Worm (Caenorhabditis elegans) whole organism, midembryonic: Measurements from ENCODE around the gene lim-8.

Experiments used
- T22C8.4 ChIP-seq: fragments of 200-800 bp; sonication (Bioruptor generic); IDR thresholded peaks from 2 replicates; pipeline ENCODE4 v1.3.6; 2022; ENCODE audit warnings: missing genetic modification characterization, missing compliant biosample characterization
- cog-1 ChIP-seq: sonication (generic microtip); optimal IDR thresholded peaks from 2 replicates; lab custom pipeline; 2016; ENCODE audit warnings: missing genetic modification characterization, missing compliant biosample characterization
- flt-1 ChIP-seq: fragments of 200-800 bp; sonication (Bioruptor generic); IDR thresholded peaks from 2 replicates; pipeline ENCODE4 v1.3.6; 2022; ENCODE audit warnings: missing genetic modification characterization, missing compliant biosample characterization
- klf-2 ChIP-seq: fragments of 200-800 bp; sonication (Bioruptor generic); conservative IDR thresholded peaks from 2 replicates; pipeline ENCODE4 v1.3.6; 2022; ENCODE audit warnings: missing genetic modification reagents, missing genetic modification characterization, missing compliant biosample characterization
- med-1 ChIP-seq: sonication (generic microtip); optimal IDR thresholded peaks from 2 replicates; lab custom pipeline; 2017; ENCODE audit warnings: missing genetic modification characterization, mild to moderate bottlenecking, missing compliant biosample characterization, antibody characterized with exemption, missing genetic modification reagents; ENCODE audit not compliant: insufficient read depth
- tab-1 ChIP-seq: fragments of 200-800 bp; sonication (Bioruptor generic); IDR thresholded peaks from 2 replicates; pipeline ENCODE4 v1.3.6; 2022; ENCODE audit warnings: missing genetic modification characterization, missing compliant biosample characterization

DNA sequence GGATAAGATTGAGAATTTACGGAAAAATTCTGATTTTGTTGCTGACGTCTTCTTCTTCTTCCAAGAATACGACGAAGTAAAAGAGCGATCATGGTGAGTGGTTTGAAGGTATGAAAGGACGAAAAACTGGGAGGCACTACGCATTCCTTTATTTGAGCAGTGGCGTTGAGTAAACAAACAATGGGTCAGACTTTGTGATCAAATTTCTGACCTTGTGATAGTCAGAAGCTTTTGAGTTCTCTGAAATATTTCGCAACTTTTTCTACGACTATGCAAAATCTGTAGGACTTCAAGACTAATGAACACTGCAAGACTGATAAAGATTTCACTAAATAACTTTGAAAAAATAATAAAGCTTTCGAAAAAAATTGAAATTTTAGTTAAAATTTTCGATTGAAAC, 14.3 kb downstream of the lim-8 start, which contains the start of gene F28F5.4:
- TF ChIP-seq T22C8.4 (no peak), flt-1 (GFP tag; lab: Robert Waterston, UW) (no peak), med-1 (GFP tag; lab: Kevin White, UChicago) (no peak), cog-1 (no peak), tab-1 (GFP tag; lab: Robert Waterston, UW) (no peak), klf-2 (GFP tag; lab: Robert Waterston, UW) (no peak)
